Worm (Caenorhabditis elegans): Measurements from ENCODE around the gene acdh-13.

- TF ChIP-seq ztf-3 (GFP tag; optimal IDR thresholded peaks at IDR 0.05) (no peak), C17E4.6 (GFP tag; IDR thresholded peaks at IDR 0.05) (no peak), unc-130 (GFP tag; optimal IDR thresholded peaks at IDR 0.05) (no peak), sptf-2 (GFP tag; optimal IDR thresholded peaks at IDR 0.05) (no peak), aptf-2 (GFP tag; conservative IDR thresholded peaks at IDR 0.05) (no peak), dpl-1 (GFP tag; optimal IDR thresholded peaks at IDR 0.05) (no peak), efl-1 (GFP tag; optimal IDR thresholded peaks at IDR 0.05) (no peak), F49E8.2 (tag; optimal IDR thresholded peaks at IDR 0.05; ENCODE audit: insufficient read depth) (no peak), bed-2 (GFP tag; IDR thresholded peaks at IDR 0.05) (no peak), hrde-1 (tag; optimal IDR thresholded peaks at IDR 0.05; ENCODE audit: borderline replicate concordance) (no peak), nhr-120 (GFP tag; IDR thresholded peaks at IDR 0.05) (no peak)
Measured at ce11 chrIV:8472493-8472892, 26.1 kb downstream of the acdh-13 start, which contains the start of gene oat-1.

Measured in whole organism, young adult.